Worm (Caenorhabditis elegans) whole organism, L4 larva: ENCODE data around the gene myrf-1.

Experiments used
- F10B5.3 ChIP-seq: sonication (generic microtip); optimal IDR thresholded peaks from 2 replicates; lab custom pipeline; 2016; ENCODE audit warnings: mild to moderate bottlenecking, missing genetic modification characterization, missing compliant biosample characterization
- F26F4.8 ChIP-seq: fragments of 200-800 bp; sonication (Bioruptor generic); conservative IDR thresholded peaks from 2 replicates; pipeline ENCODE4 v1.3.6; 2022; ENCODE audit warnings: missing genetic modification characterization, missing compliant biosample characterization
- F37D6.2 ChIP-seq: sonication (generic microtip); optimal IDR thresholded peaks from 2 replicates; lab custom pipeline; 2016; ENCODE audit warnings: mild to moderate bottlenecking, missing genetic modification characterization, missing compliant biosample characterization
- R02D3.7 ChIP-seq: fragments of 150-350 bp; sonication (generic microtip); optimal IDR thresholded peaks from 3 replicates; lab custom pipeline; 2014; ENCODE audit warnings: missing biosample characterization, missing genetic modification characterization
- T20F7.1 ChIP-seq: fragments of 200-800 bp; sonication (Bioruptor generic); optimal IDR thresholded peaks from 2 replicates; lab custom pipeline; 2018; ENCODE audit warnings: mild to moderate bottlenecking, missing genetic modification characterization, missing compliant biosample characterization
- Y105C5A.15 ChIP-seq: fragments of 200-800 bp; sonication (Bioruptor generic); IDR thresholded peaks from 2 replicates; pipeline ENCODE4 v1.3.6; 2022; ENCODE audit warnings: missing genetic modification characterization, missing compliant biosample characterization
- Y48G9A.11 ChIP-seq: fragments of 200-800 bp; sonication (Bioruptor generic); IDR thresholded peaks from 2 replicates; pipeline ENCODE4 v1.3.6; 2022; ENCODE audit warnings: missing genetic modification reagents, missing genetic modification characterization, missing compliant biosample characterization
- Y5F2A.4 ChIP-seq: fragments of 200-800 bp; sonication (Bioruptor generic); optimal IDR thresholded peaks from 2 replicates; lab custom pipeline; 2018; ENCODE audit warnings: mild to moderate bottlenecking, missing genetic modification characterization, missing compliant biosample characterization
- Y75B8A.6 ChIP-seq: fragments of 200-800 bp; sonication (Bioruptor generic); IDR thresholded peaks from 2 replicates; pipeline ENCODE4 v1.3.6; 2022; ENCODE audit warnings: missing genetic modification reagents, missing genetic modification characterization, missing compliant biosample characterization
- ZK337.2 ChIP-seq: fragments of 200-800 bp; sonication (Bioruptor generic); IDR thresholded peaks from 2 replicates; pipeline ENCODE4 v1.3.6; 2022; ENCODE audit warnings: missing genetic modification reagents, missing genetic modification characterization, missing compliant biosample characterization
- ZK546.5 ChIP-seq, 2 experiments: sonication (generic microtip); optimal IDR thresholded peaks; 2 replicates each; lab custom pipeline; 2017; ENCODE audit warnings: missing biosample characterization in 2 of 2, missing genetic modification characterization in 2 of 2
- aha-1 ChIP-seq: fragments of 150-350 bp; peaks from one replicate; lab custom pipeline; 2014; ENCODE audit warnings: missing biosample characterization, missing genetic modification characterization
- ama-1 ChIP-seq: fragments of 150-350 bp; optimal IDR thresholded peaks from 2 replicates; lab custom pipeline; 2014; ENCODE audit warnings: inconsistent platforms, mixed read lengths
- attf-4 ChIP-seq: sonication (generic microtip); optimal IDR thresholded peaks from 3 replicates; lab custom pipeline; 2017; ENCODE audit warnings: missing biosample characterization, missing genetic modification characterization
- ceh-28 ChIP-seq: fragments of 150-350 bp; optimal IDR thresholded peaks from 2 replicates; lab custom pipeline; 2014; ENCODE audit warnings: missing biosample characterization, missing genetic modification reagents, missing genetic modification characterization
- ceh-62 ChIP-seq: sonication (generic microtip); optimal IDR thresholded peaks from 2 replicates; lab custom pipeline; 2017; ENCODE audit warnings: missing biosample characterization, missing genetic modification characterization
- ceh-82 ChIP-seq: sonication (generic microtip); optimal IDR thresholded peaks from 2 replicates; lab custom pipeline; 2017; ENCODE audit warnings: missing biosample characterization, missing genetic modification characterization
- ctbp-1 ChIP-seq: fragments of 200-800 bp; sonication (Bioruptor generic); IDR thresholded peaks from 2 replicates; pipeline ENCODE4 v1.3.6; 2022; ENCODE audit warnings: missing genetic modification reagents, missing genetic modification characterization, missing compliant biosample characterization
- daf-8 ChIP-seq: fragments of 200-800 bp; sonication (Bioruptor generic); IDR thresholded peaks from 2 replicates; pipeline ENCODE4 v1.3.6; 2022; ENCODE audit warnings: missing genetic modification characterization, missing compliant biosample characterization
- dmd-8 ChIP-seq: fragments of 200-800 bp; sonication (Bioruptor generic); IDR thresholded peaks from 2 replicates; pipeline ENCODE4 v1.3.6; 2022; ENCODE audit warnings: missing genetic modification characterization, missing compliant biosample characterization
- duxl-1 ChIP-seq: sonication (generic microtip); optimal IDR thresholded peaks from 2 replicates; lab custom pipeline; 2016; ENCODE audit warnings: mild to moderate bottlenecking, missing genetic modification characterization, moderate library complexity, missing compliant biosample characterization; ENCODE audit not compliant: poor library complexity
- dve-1 ChIP-seq: sonication (generic microtip); optimal IDR thresholded peaks from 2 replicates; lab custom pipeline; 2017; ENCODE audit warnings: antibody characterized with exemption, mild to moderate bottlenecking, missing genetic modification characterization, missing compliant biosample characterization; ENCODE audit not compliant: insufficient read depth
- egl-27 ChIP-seq: sonication (generic microtip); optimal IDR thresholded peaks from 3 replicates; lab custom pipeline; 2017; ENCODE audit warnings: missing biosample characterization, missing genetic modification reagents, missing genetic modification characterization
- egl-43 ChIP-seq: fragments of 200-800 bp; sonication (Bioruptor generic); IDR thresholded peaks from 2 replicates; pipeline ENCODE4 v1.3.6; 2022; ENCODE audit warnings: missing genetic modification reagents, missing genetic modification characterization, missing compliant biosample characterization
- hif-1 ChIP-seq, 2 experiments: sonication (generic microtip); optimal IDR thresholded peaks; 2 replicates each; lab custom pipeline; 2016 to 2017; ENCODE audit warnings: missing compliant biosample characterization in 2 of 2, missing genetic modification characterization in 2 of 2, missing genetic modification reagents in 2 of 2, missing genotype in 2 of 2, mild to moderate bottlenecking in 1 of 2
- hlh-30 ChIP-seq: sonication (generic microtip); optimal IDR thresholded peaks from 2 replicates; lab custom pipeline; 2017; ENCODE audit warnings: antibody characterized with exemption, mild to moderate bottlenecking, missing genetic modification characterization, missing compliant biosample characterization; ENCODE audit not compliant: insufficient read depth
- lin-15B ChIP-seq: fragments of 150-350 bp; sonication (generic microtip); optimal IDR thresholded peaks from 3 replicates; lab custom pipeline; 2014; ENCODE audit warnings: missing biosample characterization, missing genetic modification characterization
- lin-38 ChIP-seq: fragments of 200-800 bp; sonication (Bioruptor generic); IDR thresholded peaks from 2 replicates; pipeline ENCODE4 v1.3.6; 2022; ENCODE audit warnings: missing genetic modification reagents, missing genetic modification characterization, missing compliant biosample characterization
- lin-39 ChIP-seq: fragments of 150-350 bp; optimal IDR thresholded peaks from 2 replicates; lab custom pipeline; 2014; ENCODE audit warnings: missing biosample characterization, missing genetic modification reagents, missing genetic modification characterization
- madf-9 ChIP-seq: fragments of 200-800 bp; sonication (Bioruptor generic); conservative IDR thresholded peaks from 2 replicates; pipeline ENCODE4 v1.3.6; 2022; ENCODE audit warnings: missing genetic modification reagents, missing genetic modification characterization, missing compliant biosample characterization
- mdl-1 ChIP-seq, 2 experiments: fragments of 150-350 bp in 1 of 2; sonication (generic microtip) in 1 of 2; optimal IDR thresholded peaks; 2 replicates each; lab custom pipeline; 2014 to 2017; ENCODE audit warnings: missing biosample characterization in 2 of 2, missing genetic modification characterization in 2 of 2
- mdt-29 ChIP-seq: fragments of 200-800 bp; sonication (Bioruptor generic); IDR thresholded peaks from 2 replicates; pipeline ENCODE4 v1.3.6; 2022; ENCODE audit warnings: missing genetic modification reagents, missing genetic modification characterization, missing compliant biosample characterization
- mep-1 ChIP-seq: fragments of 150-350 bp; sonication (generic microtip); optimal IDR thresholded peaks from 3 replicates; lab custom pipeline; 2014; ENCODE audit warnings: missing biosample characterization, missing genetic modification characterization
- nhr-102 ChIP-seq: sonication (generic microtip); optimal IDR thresholded peaks from 2 replicates; lab custom pipeline; 2016; ENCODE audit warnings: mild to moderate bottlenecking, missing genetic modification characterization, moderate library complexity, missing compliant biosample characterization
- nhr-11 ChIP-seq: fragments of 150-350 bp; optimal IDR thresholded peaks from 2 replicates; lab custom pipeline; 2014; ENCODE audit warnings: missing biosample characterization, missing genetic modification characterization
- nhr-237 ChIP-seq: sonication (generic microtip); optimal IDR thresholded peaks from 2 replicates; lab custom pipeline; 2017; ENCODE audit warnings: missing biosample characterization, missing genetic modification characterization
- nhr-41 ChIP-seq: fragments of 200-800 bp; sonication (Bioruptor generic); IDR thresholded peaks from 2 replicates; pipeline ENCODE4 v1.3.6; 2022; ENCODE audit warnings: missing genetic modification reagents, missing genetic modification characterization, missing compliant biosample characterization
- nhr-76 ChIP-seq: fragments of 150-350 bp; optimal IDR thresholded peaks from 2 replicates; lab custom pipeline; 2014; ENCODE audit warnings: missing biosample characterization, missing genetic modification characterization
- pha-4 ChIP-seq, 2 experiments: fragments of 150-350 bp in 1 of 2; fragments of 200-800 bp in 1 of 2; sonication (Bioruptor generic) in 1 of 2; IDR thresholded peaks in 1 of 2; optimal IDR thresholded peaks in 1 of 2; 2 replicates each; pipeline versions ENCODE4 v1.3.6 to Lab custom; 2014 to 2022; ENCODE audit warnings: missing genetic modification characterization in 2 of 2, missing genetic modification reagents in 2 of 2, missing biosample characterization in 1 of 2, missing compliant biosample characterization in 1 of 2
- pqm-1 ChIP-seq: sonication (generic microtip); optimal IDR thresholded peaks from 2 replicates; lab custom pipeline; 2017; ENCODE audit warnings: missing biosample characterization, missing genetic modification characterization
- set-16 ChIP-seq: fragments of 200-800 bp; sonication (Bioruptor generic); IDR thresholded peaks from 2 replicates; pipeline ENCODE4 v1.3.6; 2022; ENCODE audit warnings: missing genetic modification reagents, missing genetic modification characterization, missing compliant biosample characterization
- spr-1 ChIP-seq: sonication (generic microtip); optimal IDR thresholded peaks from 2 replicates; lab custom pipeline; 2016; ENCODE audit warnings: mild to moderate bottlenecking, missing genetic modification characterization, missing compliant biosample characterization
- zfp-2 ChIP-seq: sonication (generic microtip); optimal IDR thresholded peaks from 2 replicates; lab custom pipeline; 2016; ENCODE audit warnings: mild to moderate bottlenecking, missing genetic modification characterization, missing compliant biosample characterization
- zfp-3 ChIP-seq: fragments of 200-800 bp; sonication (Bioruptor generic); conservative IDR thresholded peaks from 2 replicates; pipeline ENCODE4 v1.3.6; 2022; ENCODE audit warnings: missing genetic modification reagents, missing genetic modification characterization, missing compliant biosample characterization
- ztf-11 ChIP-seq: fragments of 150-350 bp; optimal IDR thresholded peaks from 2 replicates; lab custom pipeline; 2014; ENCODE audit warnings: missing biosample characterization, missing genetic modification characterization
- ztf-7 ChIP-seq: fragments of 150-350 bp; optimal IDR thresholded peaks from 2 replicates; lab custom pipeline; 2014; ENCODE audit warnings: missing biosample characterization, missing genetic modification characterization

The myrf-1 gene

ce11 chrII:10545924-10546783 is 43.8 kb upstream of the myrf-1 start (continued):
- TF ChIP-seq hlh-30 (tag; lab: Kevin White, UChicago) (peak; percentile 37), nhr-11 (tag; lab: Kevin White, UChicago) (peak; percentile 46), aha-1 (peak; percentile 98), ztf-7 (tag; lab: Kevin White, UChicago) (peak; percentile 4), nhr-41 (no peak), spr-1 (tag; lab: Kevin White, UChicago) (no peak), zfp-3 (GFP tag; lab: Robert Waterston, UW) (peak; percentile 8), nhr-76 (tag; lab: Kevin White, UChicago) (no peak), ceh-82 (tag; lab: Kevin White, UChicago) (no peak), dmd-8 (GFP tag; lab: Robert Waterston, UW) (peak; percentile 10; the same call in 1 of the 2 replicates), duxl-1 (no peak), egl-43 (GFP tag; lab: Robert Waterston, UW) (peak; percentile 62; the same call in 1 of the 2 replicates), ctbp-1 (GFP tag; lab: Robert Waterston, UW) (no peak; the same call in 1 of the 2 replicates), ZK546.5 (tag; optimal IDR thresholded peaks at IDR 0.05; lab: Kevin White, UChicago) (no peak), Y75B8A.6 (peak; percentile 37; the same call in 1 of the 2 replicates), Y48G9A.11 (GFP tag; lab: Robert Waterston, UW) (peak; percentile 25; the same call in 1 of the 2 replicates)

DNA sequence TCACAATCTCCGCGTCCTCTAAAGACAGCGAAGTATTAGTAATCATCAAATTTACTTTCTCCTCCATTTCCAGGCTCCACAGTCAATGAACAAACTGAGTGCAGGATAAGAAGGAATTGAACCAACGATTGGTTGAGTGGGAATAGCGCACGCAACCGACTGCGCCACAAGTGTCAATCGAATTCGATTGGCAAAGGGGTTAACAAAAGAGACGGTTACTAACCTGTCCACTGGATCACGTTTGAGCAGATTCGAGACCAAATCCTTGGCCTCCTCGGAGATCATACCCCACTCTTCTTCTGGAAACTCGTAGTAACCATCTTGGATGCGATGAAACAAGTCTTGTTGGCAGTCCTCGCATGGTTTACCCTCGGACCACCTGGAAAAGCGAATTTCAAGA is 42.9 kb upstream of the myrf-1 start:
- TF ChIP-seq egl-43 (GFP tag; lab: Robert Waterston, UW) = peak; percentile 50
- no peak for TF ChIP-seq set-16 (GFP tag; lab: Robert Waterston, UW)
- TF ChIP-seq ceh-28 (tag; lab: Kevin White, UChicago) = no peak
- no peak for TF ChIP-seq daf-8
- TF ChIP-seq attf-4 = no peak
- no peak for TF ChIP-seq Y5F2A.4 (GFP tag; lab: Kevin White, UChicago)
- TF ChIP-seq F37D6.2 (tag; lab: Kevin White, UChicago) = no peak
- no peak for TF ChIP-seq ztf-7 (tag; lab: Kevin White, UChicago)
- no peak for TF ChIP-seq F10B5.3 (tag; lab: Kevin White, UChicago)
- no peak for TF ChIP-seq F26F4.8
- no peak for TF ChIP-seq egl-27 (tag; lab: Kevin White, UChicago)
- no peak for TF ChIP-seq nhr-237 (tag; lab: Kevin White, UChicago)
- TF ChIP-seq mdl-1 (tag; optimal IDR thresholded peaks at IDR 0.05; lab: Kevin White, UChicago) = no peak
- TF ChIP-seq lin-15B = no peak
- no peak for TF ChIP-seq ceh-82 (tag; lab: Kevin White, UChicago)
- TF ChIP-seq R02D3.7 (tag; lab: Kevin White, UChicago) = no peak
- TF ChIP-seq T20F7.1 (GFP tag; lab: Kevin White, UChicago) = peak; percentile 2
- no peak for TF ChIP-seq madf-9 (GFP tag; lab: Robert Waterston, UW)
- TF ChIP-seq Y105C5A.15 = no peak
- no peak; the same call in 1 of the 2 replicates for TF ChIP-seq Y48G9A.11 (GFP tag; lab: Robert Waterston, UW)
- TF ChIP-seq nhr-102 (tag; lab: Kevin White, UChicago) = no peak
- no peak for TF ChIP-seq pqm-1
- TF ChIP-seq ama-1 = peak; percentile 84
- TF ChIP-seq nhr-11 (tag; lab: Kevin White, UChicago) = no peak
- TF ChIP-seq lin-39 (tag; lab: Kevin White, UChicago) = no peak
- TF ChIP-seq hif-1 (tag; optimal IDR thresholded peaks at IDR 0.05; lab: Kevin White, UChicago) = no peak
- peak; percentile 42; the same call in 1 of the 2 replicates for TF ChIP-seq lin-38 (GFP tag; lab: Robert Waterston, UW)
- no peak for TF ChIP-seq ceh-62 (tag; lab: Kevin White, UChicago)
- no peak for TF ChIP-seq zfp-2 (tag; lab: Kevin White, UChicago)
- 0 out of 2 replicates have a peak, but pooled peaks have one; percentile 30 for TF ChIP-seq ZK337.2 (GFP tag; lab: Robert Waterston, UW)
- TF ChIP-seq pha-4 (GFP tag; IDR thresholded peaks at IDR 0.05; lab: Robert Waterston, UW) = 0 out of 2 replicates have a peak, but pooled peaks have one; percentile 27
- TF ChIP-seq pha-4 (tag; optimal IDR thresholded peaks at IDR 0.05; lab: Kevin White, UChicago) = no peak
- no peak; the same call in 1 of the 2 replicates for TF ChIP-seq mdt-29
- TF ChIP-seq ztf-11 (tag; lab: Kevin White, UChicago) = no peak
- TF ChIP-seq dve-1 (tag; lab: Kevin White, UChicago) = no peak
- no peak for TF ChIP-seq nhr-41
- no peak for TF ChIP-seq mep-1 (tag; lab: Kevin White, UChicago)
- no peak for TF ChIP-seq duxl-1
